Worm (Caenorhabditis elegans) whole organism, young adult: ENCODE measurements around the gene inf-1.

Experiments
- B0019.2 ChIP-seq: fragments of 200-800 bp; sonication (Bioruptor generic); conservative IDR thresholded peaks from 2 replicates; pipeline ENCODE4 v1.3.6; 2022; ENCODE audit warnings: missing genetic modification reagents, missing genetic modification characterization, missing compliant biosample characterization
- B0261.1 ChIP-seq: sonication (generic microtip); optimal IDR thresholded peaks from 2 replicates; lab custom pipeline; 2016; ENCODE audit warnings: mild to moderate bottlenecking, missing genetic modification characterization, moderate library complexity, missing compliant biosample characterization
- B0336.3 ChIP-seq: fragments of 200-800 bp; sonication (Bioruptor generic); IDR thresholded peaks from 2 replicates; pipeline ENCODE4 v1.3.6; 2022; ENCODE audit warnings: missing genetic modification characterization, missing compliant biosample characterization
- C17E4.6 ChIP-seq: fragments of 200-800 bp; sonication (Bioruptor generic); IDR thresholded peaks from 2 replicates; pipeline ENCODE4 v1.3.6; 2022; ENCODE audit warnings: missing genetic modification reagents, missing genetic modification characterization, missing compliant biosample characterization
- D2030.7 ChIP-seq: fragments of 200-800 bp; sonication (Bioruptor generic); IDR thresholded peaks from 2 replicates; pipeline ENCODE4 v1.3.6; 2022; ENCODE audit warnings: missing genetic modification reagents, missing genetic modification characterization, missing compliant biosample characterization
- F22D6.2 ChIP-seq: sonication (generic microtip); optimal IDR thresholded peaks from 2 replicates; lab custom pipeline; 2016; ENCODE audit warnings: mild to moderate bottlenecking, missing genetic modification characterization, missing compliant biosample characterization
- F33H1.4 ChIP-seq: fragments of 200-800 bp; sonication (Bioruptor generic); IDR thresholded peaks from 2 replicates; pipeline ENCODE4 v1.3.6; 2022; ENCODE audit warnings: missing genetic modification reagents, missing genetic modification characterization, missing compliant biosample characterization
- F37B4.10 ChIP-seq: fragments of 200-800 bp; sonication (Bioruptor generic); IDR thresholded peaks from 2 replicates; pipeline ENCODE4 v1.3.6; 2022; ENCODE audit warnings: missing genetic modification characterization, missing compliant biosample characterization
- F39B2.1 ChIP-seq: fragments of 200-800 bp; sonication (Bioruptor generic); IDR thresholded peaks from 2 replicates; pipeline ENCODE4 v1.3.6; 2022; ENCODE audit warnings: missing genetic modification reagents, missing genetic modification characterization, missing compliant biosample characterization
- F49E8.2 ChIP-seq: sonication (generic microtip); optimal IDR thresholded peaks from 3 replicates; lab custom pipeline; 2017; ENCODE audit warnings: missing genetic modification characterization, mild to moderate bottlenecking, missing compliant biosample characterization, antibody characterized with exemption, moderate library complexity; ENCODE audit not compliant: insufficient read depth
- Y67H2A.10 ChIP-seq: fragments of 200-800 bp; sonication (Bioruptor generic); conservative IDR thresholded peaks from 2 replicates; pipeline ENCODE4 v1.3.6; 2022; ENCODE audit warnings: missing genetic modification reagents, missing genetic modification characterization, missing compliant biosample characterization
- Y79H2A.3 ChIP-seq: fragments of 200-800 bp; sonication (Bioruptor generic); conservative IDR thresholded peaks from 2 replicates; pipeline ENCODE4 v1.3.6; 2022; ENCODE audit warnings: missing genetic modification reagents, missing genetic modification characterization, missing compliant biosample characterization
- aptf-2 ChIP-seq: fragments of 200-800 bp; sonication (Bioruptor generic); conservative IDR thresholded peaks from 2 replicates; pipeline ENCODE4 v1.3.6; 2022; ENCODE audit warnings: missing genetic modification reagents, missing genetic modification characterization, missing compliant biosample characterization
- attf-5 ChIP-seq: fragments of 200-800 bp; sonication (Bioruptor generic); optimal IDR thresholded peaks from 2 replicates; lab custom pipeline; 2018; ENCODE audit warnings: mild to moderate bottlenecking, missing genetic modification characterization, missing compliant biosample characterization
- ceh-27 ChIP-seq: fragments of 200-800 bp; sonication (Bioruptor generic); optimal IDR thresholded peaks from 2 replicates; lab custom pipeline; 2018; ENCODE audit warnings: mild to moderate bottlenecking, missing genetic modification characterization, moderate library complexity, missing compliant biosample characterization
- dpff-1 ChIP-seq: sonication (generic microtip); optimal IDR thresholded peaks from 2 replicates; lab custom pipeline; 2017; ENCODE audit warnings: mild to moderate bottlenecking, missing genetic modification characterization, missing compliant biosample characterization
- efl-1 ChIP-seq: fragments of 150-350 bp; optimal IDR thresholded peaks from 2 replicates; lab custom pipeline; 2014; ENCODE audit warnings: missing biosample characterization, missing genetic modification reagents, missing genetic modification characterization
- ekl-4 ChIP-seq: fragments of 200-800 bp; sonication (Bioruptor generic); IDR thresholded peaks from 2 replicates; pipeline ENCODE4 v1.3.6; 2022; ENCODE audit warnings: missing genetic modification reagents, missing genetic modification characterization, missing compliant biosample characterization
- him-1 ChIP-seq: sonication (generic microtip); optimal IDR thresholded peaks from 2 replicates; lab custom pipeline; 2016; ENCODE audit warnings: missing genotype, missing genetic modification reagents, missing genetic modification characterization, missing compliant biosample characterization
- hlh-12 ChIP-seq: sonication (generic microtip); optimal IDR thresholded peaks from 2 replicates; lab custom pipeline; 2016; ENCODE audit warnings: missing genetic modification characterization, missing compliant biosample characterization
- hlh-26 ChIP-seq: fragments of 200-800 bp; sonication (Bioruptor generic); conservative IDR thresholded peaks from 2 replicates; pipeline ENCODE4 v1.3.6; 2022; ENCODE audit warnings: missing genetic modification reagents, missing genetic modification characterization, missing compliant biosample characterization
- hrde-1 ChIP-seq: sonication (generic microtip); optimal IDR thresholded peaks from 2 replicates; lab custom pipeline; 2016; ENCODE audit warnings: missing genetic modification characterization, mild to moderate bottlenecking, missing compliant biosample characterization, moderate library complexity, missing genotype, missing genetic modification reagents, borderline replicate concordance
- lin-26 ChIP-seq: fragments of 200-800 bp; sonication (Bioruptor generic); IDR thresholded peaks from 2 replicates; pipeline ENCODE4 v1.3.6; 2022; ENCODE audit warnings: missing genetic modification reagents, missing genetic modification characterization, missing compliant biosample characterization
- lin-35 ChIP-seq, 3 experiments: fragments of 150-350 bp in 2 of 3; sonication (generic microtip) in 1 of 3; optimal IDR thresholded peaks; 2 replicates each; lab custom pipeline; 2014 to 2018; ENCODE audit warnings: missing biosample characterization in 3 of 3, missing genetic modification characterization in 3 of 3, missing genetic modification reagents in 3 of 3
- lin-54 ChIP-seq: fragments of 200-800 bp; sonication (Bioruptor generic); optimal IDR thresholded peaks from 2 replicates; lab custom pipeline; 2018; ENCODE audit warnings: mild to moderate bottlenecking, missing genetic modification characterization, missing compliant biosample characterization
- mes-4 ChIP-seq: sonication (generic microtip); optimal IDR thresholded peaks from 2 replicates; lab custom pipeline; 2016; ENCODE audit warnings: missing genotype, missing genetic modification characterization, missing compliant biosample characterization
- nfya-1 ChIP-seq: sonication (generic microtip); optimal IDR thresholded peaks from 2 replicates; lab custom pipeline; 2017; ENCODE audit warnings: antibody characterized with exemption, missing compliant biosample characterization, missing genetic modification characterization, borderline replicate concordance; ENCODE audit not compliant: insufficient read depth
- nfya-2 ChIP-seq: fragments of 200-800 bp; sonication (Bioruptor generic); IDR thresholded peaks from 2 replicates; pipeline ENCODE4 v1.3.6; 2022; ENCODE audit warnings: missing genetic modification reagents, missing genetic modification characterization, missing compliant biosample characterization
- nhr-120 ChIP-seq: fragments of 200-800 bp; sonication (Bioruptor generic); IDR thresholded peaks from 2 replicates; pipeline ENCODE4 v1.3.6; 2022; ENCODE audit warnings: missing genetic modification characterization, missing compliant biosample characterization
- rcor-1 ChIP-seq: fragments of 200-800 bp; sonication (Bioruptor generic); IDR thresholded peaks from 2 replicates; pipeline ENCODE4 v1.3.6; 2022; ENCODE audit warnings: missing genetic modification reagents, missing genetic modification characterization, missing compliant biosample characterization
- rpc-1 ChIP-seq, 2 experiments: fragments of 150-350 bp in 1 of 2; sonication (generic microtip) in 1 of 2; optimal IDR thresholded peaks; 2 replicates each; lab custom pipeline; 2014 to 2018; ENCODE audit warnings: missing biosample characterization in 1 of 2, missing genetic modification characterization in 1 of 2, missing genetic modification reagents in 1 of 2, missing genotype in 1 of 2
- sdz-38 ChIP-seq: sonication (generic microtip); optimal IDR thresholded peaks from 2 replicates; lab custom pipeline; 2016; ENCODE audit warnings: missing genotype, missing genetic modification characterization, missing compliant biosample characterization
- snpc-1.3 ChIP-seq: sonication (generic microtip); optimal IDR thresholded peaks from 2 replicates; lab custom pipeline; 2017; ENCODE audit warnings: missing genetic modification characterization, mild to moderate bottlenecking, missing compliant biosample characterization, antibody characterized with exemption, moderate library complexity, missing genotype, missing genetic modification reagents; ENCODE audit not compliant: insufficient read depth
- snpc-3.4 ChIP-seq: sonication (generic microtip); optimal IDR thresholded peaks from 2 replicates; lab custom pipeline; 2017; ENCODE audit warnings: missing genetic modification characterization, mild to moderate bottlenecking, missing compliant biosample characterization, antibody characterized with exemption, moderate library complexity, missing genotype, missing genetic modification reagents
- tlf-1 ChIP-seq: fragments of 200-800 bp; sonication (Bioruptor generic); optimal IDR thresholded peaks from 2 replicates; lab custom pipeline; 2018; ENCODE audit warnings: mild to moderate bottlenecking, missing genetic modification characterization, missing compliant biosample characterization
- unc-130 ChIP-seq: sonication (generic microtip); optimal IDR thresholded peaks from 2 replicates; lab custom pipeline; 2016; ENCODE audit warnings: missing genetic modification reagents, missing genetic modification characterization, missing compliant biosample characterization
- xnd-1 ChIP-seq: sonication (generic microtip); optimal IDR thresholded peaks from 2 replicates; lab custom pipeline; 2016; ENCODE audit warnings: missing genotype, missing genetic modification reagents, missing genetic modification characterization, missing compliant biosample characterization
- zim-3 ChIP-seq: sonication (generic microtip); optimal IDR thresholded peaks from 2 replicates; lab custom pipeline; 2017; ENCODE audit warnings: mild to moderate bottlenecking, missing genetic modification characterization, moderate library complexity, missing compliant biosample characterization

Gene inf-1

DNA sequence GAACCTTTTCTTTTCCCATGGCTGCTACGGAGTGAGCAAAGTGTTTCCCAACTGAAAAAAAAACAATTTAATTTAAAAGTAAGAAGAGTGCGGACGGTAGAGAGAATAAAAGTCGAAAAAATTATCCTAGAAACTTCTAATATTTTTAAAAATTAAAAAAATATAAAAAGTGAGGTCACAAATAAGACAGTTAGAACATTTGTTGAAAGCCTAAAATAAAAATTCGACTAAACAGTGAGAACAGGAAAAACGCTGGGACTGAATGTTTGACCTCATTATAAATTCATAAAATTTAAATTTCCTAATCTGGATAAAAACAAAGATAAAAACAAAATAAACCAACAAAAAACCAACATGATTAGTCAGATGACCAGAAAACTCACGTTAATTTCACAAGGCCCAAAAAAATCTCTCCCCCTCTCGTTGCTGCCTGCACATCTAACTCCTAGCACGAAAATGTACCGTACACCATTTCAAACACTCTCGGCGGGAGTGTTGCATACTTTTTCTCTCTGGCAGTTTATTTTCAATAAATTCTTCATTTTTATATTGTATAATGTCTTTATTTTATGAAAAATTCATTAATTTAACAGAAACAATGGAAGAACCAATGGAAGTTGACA is 41.8 kb downstream of the inf-1 start, which contains the start of the genes eef-1A.1 and rfc-4 (continued):
- TF ChIP-seq lin-26 (GFP tag; lab: Robert Waterston, UW), result peak; percentile 11; the same call in 1 of the 2 replicates
- peak; percentile 96 for TF ChIP-seq ceh-27 (GFP tag; lab: Kevin White, UChicago)
- TF ChIP-seq snpc-1.3, result peak; percentile 95
- TF ChIP-seq B0019.2 (GFP tag; lab: Robert Waterston, UW), result no peak; the same call in 1 of the 2 replicates
- peak; percentile 89 for TF ChIP-seq efl-1 (GFP tag; lab: Kevin White, UChicago)
- TF ChIP-seq hrde-1, result peak; percentile 20
- no peak for TF ChIP-seq Y79H2A.3 (GFP tag; lab: Robert Waterston, UW)
- TF ChIP-seq sdz-38 (tag; lab: Kevin White, UChicago), result no peak
- TF ChIP-seq attf-5 (GFP tag; lab: Kevin White, UChicago), result peak; percentile 97
- no peak for TF ChIP-seq nfya-1 (tag; lab: Kevin White, UChicago)
- TF ChIP-seq lin-54, result peak; percentile 98
- TF ChIP-seq B0336.3 (GFP tag; lab: Robert Waterston, UW), result peak; percentile 79
- TF ChIP-seq aptf-2, result no peak
- no peak for TF ChIP-seq zim-3 (tag; lab: Kevin White, UChicago)
- no peak for TF ChIP-seq hlh-12 (tag; lab: Kevin White, UChicago)
- peak; percentile 47 for TF ChIP-seq xnd-1 (tag; lab: Kevin White, UChicago)
- no peak for TF ChIP-seq dpff-1 (tag; lab: Kevin White, UChicago)
- TF ChIP-seq B0261.1 (tag; lab: Kevin White, UChicago), result peak; percentile 15
- TF ChIP-seq F33H1.4, result peak; percentile 99
- peak; percentile 74; the same call in 1 of the 2 replicates for TF ChIP-seq Y67H2A.10
- peak; percentile 55 for TF ChIP-seq F22D6.2 (tag; lab: Kevin White, UChicago)
- TF ChIP-seq F39B2.1, result peak; percentile 49; the same call in 1 of the 2 replicates
- peak; percentile 90 for TF ChIP-seq rcor-1 (GFP tag; lab: Robert Waterston, UW)
- no peak for TF ChIP-seq mes-4 (tag; lab: Kevin White, UChicago)
- peak; percentile 84 for TF ChIP-seq D2030.7
- peak; percentile 93 for TF ChIP-seq ekl-4
- peak; percentile 16 for TF ChIP-seq rpc-1 (optimal IDR thresholded peaks at IDR 0.05; lab: Kevin White, UChicago)
- no peak for TF ChIP-seq rpc-1 (tag; optimal IDR thresholded peaks at IDR 0.05; lab: Kevin White, UChicago)
- peak; percentile 89 for TF ChIP-seq F49E8.2 (tag; lab: Kevin White, UChicago)
- TF ChIP-seq tlf-1 (GFP tag; lab: Kevin White, UChicago), result peak; percentile 94
- TF ChIP-seq lin-35 (GFP tag; optimal IDR thresholded peaks at IDR 0.05; lab: Kevin White, UChicago), result peak; percentile 64 to 95 (median 73)

DNA sequence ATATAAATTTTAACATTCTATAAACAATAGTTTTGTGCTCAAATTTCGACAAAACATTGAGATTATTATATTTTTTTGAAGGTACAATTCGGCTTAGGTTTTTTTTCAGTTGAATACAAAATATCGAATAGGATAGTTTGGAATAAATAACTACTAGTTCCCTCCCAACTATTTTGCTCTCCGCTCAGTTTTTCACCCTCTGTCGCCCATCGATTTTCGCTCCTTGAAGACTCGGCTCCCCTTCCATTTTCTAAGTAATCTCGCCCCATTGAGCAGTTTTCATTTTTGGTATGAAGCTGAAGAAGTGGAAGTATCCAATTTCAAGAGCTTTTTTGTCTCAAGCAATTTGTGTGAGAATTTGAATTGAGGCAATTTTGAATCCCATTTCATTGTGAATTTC is 43.7 kb downstream of the inf-1 start, which contains the start of gene F31E3.2:
TSS of gene F31E3.2 (plus strand) at position 301 of the 400 bp plus-strand sequence.
- 0 out of 2 replicates have a peak, but pooled peaks have one; percentile 22 for TF ChIP-seq D2030.7
- no peak for TF ChIP-seq zim-3 (tag; lab: Kevin White, UChicago)
- TF ChIP-seq nfya-2 (GFP tag; lab: Robert Waterston, UW), result no peak
- peak; percentile 4 for TF ChIP-seq him-1 (tag; lab: Kevin White, UChicago)
- TF ChIP-seq unc-130, result no peak
- no peak for TF ChIP-seq hlh-26 (GFP tag; lab: Robert Waterston, UW)
- no peak for TF ChIP-seq snpc-3.4 (tag; lab: Kevin White, UChicago)
- no peak for TF ChIP-seq F37B4.10
- TF ChIP-seq nhr-120 (GFP tag; lab: Robert Waterston, UW), result no peak
- 0 out of 2 replicates have a peak, but pooled peaks have one; percentile 51 for TF ChIP-seq C17E4.6 (GFP tag; lab: Robert Waterston, UW)
